Worm (Caenorhabditis elegans): ENCODE data around the gene Y51B9A.14.

ce11 chrII:9431119-9431518, 32.8 kb upstream of the Y51B9A.14 start:
- TF ChIP-seq ama-1 (optimal IDR thresholded peaks at IDR 0.05) = no peak
- TF ChIP-seq B0310.2 (tag; optimal IDR thresholded peaks at IDR 0.05) = no peak
